Fruit fly (Drosophila melanogaster) whole organism, prepupa: Measurements from ENCODE around the gene CG32726.

Experiments
- CG10631 ChIP-seq: fragments of 200-800 bp; sonication (Bioruptor generic); optimal IDR thresholded peaks from 2 replicates; lab custom pipeline; 2016; ENCODE audit warnings: missing biosample characterization, missing genetic modification characterization
- CG10669 ChIP-seq: fragments of 200-800 bp; sonication (Bioruptor generic); optimal IDR thresholded peaks from 3 replicates; lab custom pipeline; 2018; ENCODE audit warnings: missing biosample characterization, mild to moderate bottlenecking, missing genetic modification characterization, moderate library complexity
- CG11294 ChIP-seq: fragments of 200-800 bp; sonication (Bioruptor generic); IDR thresholded peaks from 2 replicates; pipeline ENCODE4 v1.3.6; 2022; ENCODE audit warnings: missing biosample characterization, missing genetic modification characterization
- CG11762 ChIP-seq: fragments of 200-800 bp; sonication (Bioruptor generic); optimal IDR thresholded peaks from 3 replicates; lab custom pipeline; 2016; ENCODE audit warnings: missing biosample characterization, missing genetic modification characterization; ENCODE audit not compliant: insufficient read depth
- CG11902 ChIP-seq: fragments of 200-800 bp; sonication (Bioruptor generic); optimal IDR thresholded peaks from 3 replicates; lab custom pipeline; 2016; ENCODE audit warnings: missing biosample characterization, missing genetic modification characterization
- CG15336 ChIP-seq: fragments of 200-800 bp; sonication (Bioruptor generic); IDR thresholded peaks from 2 replicates; pipeline ENCODE4 v1.3.6; 2022; ENCODE audit warnings: missing biosample characterization, missing genetic modification characterization
- CG16779 ChIP-seq: fragments of 200-800 bp; sonication (Bioruptor generic); optimal IDR thresholded peaks from 3 replicates; lab custom pipeline; 2017; ENCODE audit warnings: missing biosample characterization, mild to moderate bottlenecking, missing genetic modification characterization
- CG31627 ChIP-seq: fragments of 200-800 bp; sonication (Bioruptor generic); optimal IDR thresholded peaks from 3 replicates; lab custom pipeline; 2016; ENCODE audit warnings: missing biosample characterization, missing genetic modification characterization
- CG34406 ChIP-seq: fragments of 200-800 bp; sonication (Bioruptor generic); optimal IDR thresholded peaks from 3 replicates; lab custom pipeline; 2016; ENCODE audit warnings: missing biosample characterization, missing genetic modification characterization
- CG4318 ChIP-seq: fragments of 200-800 bp; sonication (Bioruptor generic); optimal IDR thresholded peaks from 3 replicates; lab custom pipeline; 2017; ENCODE audit warnings: missing biosample characterization, mild to moderate bottlenecking, missing genetic modification characterization
- CG6854 ChIP-seq: fragments of 200-800 bp; sonication (Bioruptor generic); optimal IDR thresholded peaks from 2 replicates; lab custom pipeline; 2017; ENCODE audit warnings: missing biosample characterization, mild to moderate bottlenecking, missing genetic modification characterization
- CG7368 ChIP-seq: fragments of 200-800 bp; sonication (Bioruptor generic); optimal IDR thresholded peaks from 3 replicates; lab custom pipeline; 2016; ENCODE audit warnings: missing biosample characterization, missing genetic modification characterization
- CG8119 ChIP-seq: fragments of 200-800 bp; sonication (Bioruptor generic); IDR thresholded peaks from 3 replicates; pipeline ENCODE4 v1.3.6; 2022; ENCODE audit warnings: missing biosample characterization, missing genetic modification characterization
- CG8319 ChIP-seq: fragments of 200-800 bp; sonication (Bioruptor generic); optimal IDR thresholded peaks from 3 replicates; lab custom pipeline; 2016; ENCODE audit warnings: missing biosample characterization, missing genetic modification characterization
- CG8632 ChIP-seq: fragments of 200-800 bp; sonication (Bioruptor generic); optimal IDR thresholded peaks from 3 replicates; lab custom pipeline; 2016; ENCODE audit warnings: missing biosample characterization, missing genetic modification characterization
- Eip75B ChIP-seq: fragments of 200-800 bp; sonication (Bioruptor generic); optimal IDR thresholded peaks from 3 replicates; lab custom pipeline; 2016; ENCODE audit warnings: missing biosample characterization, missing genetic modification characterization
- Eip78C ChIP-seq: fragments of 200-800 bp; sonication (Bioruptor generic); peaks from one replicate; lab custom pipeline; 2016; ENCODE audit warnings: missing biosample characterization, missing genetic modification characterization
- Eip93F ChIP-seq: fragments of 200-800 bp; sonication (Bioruptor generic); optimal IDR thresholded peaks from 2 replicates; lab custom pipeline; 2016; ENCODE audit warnings: missing biosample characterization, mild to moderate bottlenecking, missing genetic modification characterization
- Gug ChIP-seq: fragments of 200-800 bp; sonication (Bioruptor generic); IDR thresholded peaks from 2 replicates; pipeline ENCODE4 v1.3.6; 2022; ENCODE audit warnings: missing biosample characterization, missing genetic modification characterization
- Hr39 ChIP-seq: fragments of 200-800 bp; sonication (Bioruptor generic); optimal IDR thresholded peaks from 2 replicates; lab custom pipeline; 2016; ENCODE audit warnings: missing biosample characterization, missing genetic modification characterization
- Hr4 ChIP-seq: fragments of 200-800 bp; sonication (Bioruptor generic); optimal IDR thresholded peaks from 3 replicates; lab custom pipeline; 2016; ENCODE audit warnings: missing biosample characterization, missing genetic modification characterization
- Met ChIP-seq: fragments of 200-800 bp; sonication (Bioruptor generic); optimal IDR thresholded peaks from 3 replicates; lab custom pipeline; 2016; ENCODE audit warnings: missing biosample characterization, missing genetic modification characterization
- OdsH ChIP-seq: fragments of 200-800 bp; sonication (Bioruptor generic); optimal IDR thresholded peaks from 3 replicates; lab custom pipeline; 2016; ENCODE audit warnings: missing biosample characterization, missing genetic modification characterization
- Smox ChIP-seq: fragments of 200-800 bp; sonication (Bioruptor generic); optimal IDR thresholded peaks from 3 replicates; lab custom pipeline; 2016; ENCODE audit warnings: missing biosample characterization, missing genetic modification characterization
- Sox15 ChIP-seq: fragments of 200-800 bp; sonication (Bioruptor generic); optimal IDR thresholded peaks from 3 replicates; lab custom pipeline; 2016; ENCODE audit warnings: missing biosample characterization, missing genetic modification characterization
- achi ChIP-seq: fragments of 200-800 bp; sonication (Bioruptor generic); optimal IDR thresholded peaks from 3 replicates; lab custom pipeline; 2016; ENCODE audit warnings: missing biosample characterization, missing genetic modification characterization
- cyc ChIP-seq: fragments of 200-800 bp; sonication (Bioruptor generic); optimal IDR thresholded peaks from 3 replicates; lab custom pipeline; 2016; ENCODE audit warnings: missing biosample characterization, missing genetic modification characterization
- eg ChIP-seq: fragments of 200-800 bp; sonication (Bioruptor generic); IDR thresholded peaks from 3 replicates; pipeline ENCODE4 v1.3.6; 2022; ENCODE audit warnings: missing biosample characterization, missing genetic modification characterization
- esn ChIP-seq: fragments of 200-800 bp; sonication (Bioruptor generic); optimal IDR thresholded peaks from 2 replicates; lab custom pipeline; 2016; ENCODE audit warnings: missing biosample characterization, mild to moderate bottlenecking, missing genetic modification characterization, moderate library complexity
- fd85E ChIP-seq: fragments of 200-800 bp; sonication (Bioruptor generic); optimal IDR thresholded peaks from 3 replicates; lab custom pipeline; 2016; ENCODE audit warnings: missing biosample characterization, missing genetic modification characterization
- fkh ChIP-seq: fragments of 200-800 bp; sonication (Bioruptor generic); optimal IDR thresholded peaks from 3 replicates; lab custom pipeline; 2017; ENCODE audit warnings: missing biosample characterization, mild to moderate bottlenecking, missing genetic modification characterization, moderate library complexity
- lz ChIP-seq: fragments of 200-800 bp; sonication (Bioruptor generic); optimal IDR thresholded peaks from 3 replicates; lab custom pipeline; 2016; ENCODE audit warnings: missing biosample characterization, missing genetic modification characterization
- net ChIP-seq: fragments of 200-800 bp; sonication (Bioruptor generic); optimal IDR thresholded peaks from 3 replicates; lab custom pipeline; 2016; ENCODE audit warnings: missing biosample characterization, missing genetic modification characterization
- pdm3 ChIP-seq: fragments of 200-800 bp; sonication (Bioruptor generic); optimal IDR thresholded peaks from 3 replicates; lab custom pipeline; 2016; ENCODE audit warnings: missing biosample characterization, missing genetic modification characterization
- salr ChIP-seq, 2 experiments: fragments of 200-800 bp; sonication (Bioruptor generic); optimal IDR thresholded peaks; 3 replicates each; lab custom pipeline; 2016 to 2018; ENCODE audit warnings: missing biosample characterization in 2 of 2, missing genetic modification characterization in 2 of 2, mild to moderate bottlenecking in 1 of 2
- spab ChIP-seq: fragments of 200-800 bp; sonication (Bioruptor generic); optimal IDR thresholded peaks from 2 replicates; lab custom pipeline; 2017; ENCODE audit warnings: missing biosample characterization, mild to moderate bottlenecking, missing genetic modification characterization, missing genetic modification reagents
- ss ChIP-seq, 2 experiments: fragments of 200-800 bp; sonication (Bioruptor generic); optimal IDR thresholded peaks; 2 replicates in 1 of 2; 3 replicates in 1 of 2; lab custom pipeline; 2017 to 2018; ENCODE audit warnings: mild to moderate bottlenecking in 2 of 2, missing biosample characterization in 2 of 2, missing genetic modification characterization in 2 of 2, moderate library complexity in 1 of 2
- svp ChIP-seq: fragments of 200-800 bp; sonication (Bioruptor generic); peaks from one replicate; lab custom pipeline; 2016; ENCODE audit warnings: missing biosample characterization, missing genetic modification characterization
- vri ChIP-seq: fragments of 200-800 bp; sonication (Bioruptor generic); optimal IDR thresholded peaks from 3 replicates; lab custom pipeline; 2016; ENCODE audit warnings: missing biosample characterization, mild to moderate bottlenecking, missing genetic modification characterization

The CG32726 gene

DNA sequence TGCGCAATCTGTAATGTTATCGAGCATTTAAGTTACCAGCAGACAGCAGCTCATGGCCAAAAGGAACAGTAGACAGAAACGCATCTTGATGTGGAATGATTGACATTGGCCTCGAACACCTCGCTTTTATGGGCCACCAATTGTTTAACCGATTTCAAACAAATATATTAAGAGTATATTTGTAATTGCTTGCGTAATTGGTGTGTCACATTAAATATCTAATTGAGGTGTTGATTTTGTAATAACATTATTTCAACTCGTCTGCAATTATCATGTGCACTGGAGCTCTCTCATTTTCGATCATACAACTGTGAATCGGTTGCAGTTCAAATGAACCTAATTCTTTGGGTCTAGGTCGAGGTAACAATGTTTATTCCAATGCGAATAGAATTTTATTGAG is at the start of gene CG32726:
Gene CG32726, minus strand, starts transcription at position 101 of the 400 bp plus-strand sequence.
- no peak for TF ChIP-seq CG8319
- no peak for TF ChIP-seq fd85E (GFP tag; lab: Kevin White, UChicago)
- no peak for TF ChIP-seq Smox
- TF ChIP-seq CG11294 (GFP tag; lab: Robert Waterston, UW), result no peak
- no peak for TF ChIP-seq spab (GFP tag; lab: Kevin White, UChicago)
- TF ChIP-seq eg (GFP tag; lab: Robert Waterston, UW), result no peak
- TF ChIP-seq achi, result no peak
- TF ChIP-seq Eip93F (GFP tag; lab: Kevin White, UChicago), result no peak
- TF ChIP-seq CG16779, result no peak
- TF ChIP-seq net, result no peak
- no peak for TF ChIP-seq ss (GFP tag; optimal IDR thresholded peaks at IDR 0.05; lab: Kevin White, UChicago)
- no peak for TF ChIP-seq CG34406
- no peak for TF ChIP-seq CG11762 (GFP tag; lab: Kevin White, UChicago)
- TF ChIP-seq CG15336 (GFP tag; lab: Robert Waterston, UW), result no peak
- TF ChIP-seq vri (GFP tag; lab: Kevin White, UChicago), result no peak
- TF ChIP-seq CG10631 (GFP tag; lab: Kevin White, UChicago), result no peak

- no peak for TF ChIP-seq CG11902
- no peak for TF ChIP-seq spab (GFP tag; lab: Kevin White, UChicago)
- TF ChIP-seq OdsH (GFP tag; lab: Kevin White, UChicago), result no peak
- no peak for TF ChIP-seq Eip78C (GFP tag; lab: Kevin White, UChicago)
- no peak for TF ChIP-seq fkh (GFP tag; lab: Kevin White, UChicago)
- TF ChIP-seq eg (GFP tag; lab: Robert Waterston, UW), result no peak
- no peak for TF ChIP-seq Gug (GFP tag; lab: Robert Waterston, UW)
Measured at dm6 chrX:7466328-7466727, 40.8 kb upstream of the CG32726 start.

DNA sequence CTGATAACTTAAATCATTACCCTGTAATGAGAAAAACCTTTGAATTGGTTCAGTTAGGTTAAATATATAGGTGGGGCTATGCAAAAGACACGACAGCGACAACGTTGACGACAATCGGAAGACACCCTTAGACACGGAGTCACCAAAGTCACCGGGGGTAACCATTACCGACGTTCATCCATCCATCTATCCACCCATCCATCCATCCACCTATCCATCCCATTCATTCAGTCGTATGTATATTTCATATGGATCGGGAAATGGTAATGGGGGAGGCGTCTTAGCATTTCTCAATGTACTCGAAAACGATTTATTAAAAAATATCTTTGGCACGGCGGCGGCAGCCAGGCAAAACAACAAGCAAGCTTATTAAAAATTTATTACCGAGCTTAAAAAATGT is 36.5 kb upstream of the CG32726 start:
- TF ChIP-seq cyc (GFP tag; lab: Kevin White, UChicago) (no peak), Sox15 (GFP tag; lab: Kevin White, UChicago) (no peak), CG8632 (GFP tag; lab: Kevin White, UChicago) (no peak), CG31627 (GFP tag; lab: Kevin White, UChicago) (no peak), svp (no peak), CG8119 (GFP tag; lab: Robert Waterston, UW) (no peak), Hr39 (no peak), Hr4 (GFP tag; lab: Kevin White, UChicago) (no peak), CG6854 (GFP tag; lab: Kevin White, UChicago) (no peak), CG10631 (GFP tag; lab: Kevin White, UChicago) (no peak), CG7368 (GFP tag; lab: Kevin White, UChicago) (no peak), spab (GFP tag; lab: Kevin White, UChicago) (no peak), lz (GFP tag; lab: Kevin White, UChicago) (no peak), CG4318 (GFP tag; lab: Kevin White, UChicago) (no peak), Eip75B (no peak)

DNA sequence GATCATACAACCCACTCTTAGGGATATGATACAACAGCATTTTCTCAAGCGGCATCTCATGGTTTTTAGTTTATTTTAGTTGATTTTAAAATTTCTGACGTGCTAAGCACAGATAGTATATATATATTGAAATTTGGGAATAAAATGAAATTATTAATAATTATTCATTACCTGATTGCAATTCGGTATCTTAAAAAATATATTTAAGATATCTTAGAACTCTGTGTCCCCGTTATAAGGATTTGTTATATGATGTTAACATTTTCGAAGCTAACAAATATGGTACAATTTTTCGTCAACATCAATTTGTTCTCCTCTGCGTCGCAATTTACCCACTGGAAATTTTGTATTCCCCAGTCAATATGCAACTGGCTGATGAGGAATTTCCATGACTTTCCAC is 27.7 kb upstream of the CG32726 start, which contains the start of gene CG43198:
Gene CG43198, minus strand, starts transcription at position 101 of the 400 bp plus-strand sequence.
- TF ChIP-seq Met (GFP tag; lab: Kevin White, UChicago) (no peak), esn (GFP tag; lab: Kevin White, UChicago) (no peak), ss (GFP tag; optimal IDR thresholded peaks at IDR 0.05; lab: Kevin White, UChicago) (no peak), Sox15 (GFP tag; lab: Kevin White, UChicago) (no peak), pdm3 (GFP tag; lab: Kevin White, UChicago) (no peak), salr (GFP tag; optimal IDR thresholded peaks at IDR 0.05; lab: Kevin White, UChicago) (no peak), net (no peak), CG10669 (GFP tag; lab: Kevin White, UChicago) (no peak)
